Fruit fly (Drosophila melanogaster): Measurements from ENCODE around the gene CG31668.

DNA sequence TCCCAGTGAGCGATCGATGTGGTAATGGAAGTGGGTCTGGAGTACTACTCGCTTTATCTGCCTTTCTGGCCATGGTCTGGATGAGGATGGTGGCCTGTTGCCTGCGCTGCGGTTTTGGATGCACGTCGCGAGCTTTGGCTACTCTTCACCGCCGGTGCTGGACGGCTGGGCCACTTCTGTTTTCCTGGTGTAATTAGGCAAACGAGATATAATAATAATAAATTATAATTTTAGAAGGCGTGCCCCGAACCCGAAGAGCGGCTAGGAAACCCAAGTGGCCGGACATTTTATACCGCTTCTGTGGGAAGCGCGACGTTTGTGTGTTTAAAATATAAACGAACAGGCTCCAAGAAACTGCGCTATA is 6.6 kb downstream of the CG31668 start:
- no peak for TF ChIP-seq psq (optimal IDR thresholded peaks at IDR 0.05)
- TF ChIP-seq h (optimal IDR thresholded peaks at IDR 0.05) = no peak
- no peak for TF ChIP-seq Sin3A (optimal IDR thresholded peaks at IDR 0.05)
- TF ChIP-seq Myc (optimal IDR thresholded peaks at IDR 0.05) = no peak
- TF ChIP-seq insv (optimal IDR thresholded peaks at IDR 0.05) = no peak
- TF ChIP-seq ttk (optimal IDR thresholded peaks at IDR 0.05) = no peak
